Worm (Caenorhabditis elegans) whole organism, mixed stage, embryonic: ENCODE data around the gene F15G9.1.
A peak's percentile ranks its signal among the peaks of the same experiment; 100 is the strongest.

Experiments used
- M03D4.4 ChIP-seq: sonication (generic microtip); optimal IDR thresholded peaks from 2 replicates; lab custom pipeline; 2017; ENCODE audit warnings: mild to moderate bottlenecking, missing genetic modification characterization, missing compliant biosample characterization
- blmp-1 ChIP-seq: fragments of 150-350 bp; optimal IDR thresholded peaks from 2 replicates; lab custom pipeline; 2014; ENCODE audit warnings: missing biosample characterization, missing genetic modification characterization
- ceh-39 ChIP-seq: fragments of 150-350 bp; optimal IDR thresholded peaks from 2 replicates; lab custom pipeline; 2014; ENCODE audit warnings: missing biosample characterization, missing genetic modification characterization
- ceh-43 ChIP-seq: fragments of 200-800 bp; sonication (Bioruptor generic); optimal IDR thresholded peaks from 2 replicates; lab custom pipeline; 2018; ENCODE audit warnings: mild to moderate bottlenecking, missing genetic modification characterization, moderate library complexity, missing compliant biosample characterization
- ceh-83 ChIP-seq: fragments of 200-800 bp; sonication (Bioruptor generic); optimal IDR thresholded peaks from 2 replicates; lab custom pipeline; 2018; ENCODE audit warnings: mild to moderate bottlenecking, missing genetic modification characterization, missing compliant biosample characterization
- ces-1 ChIP-seq: fragments of 150-350 bp; optimal IDR thresholded peaks from 2 replicates; lab custom pipeline; 2014; ENCODE audit warnings: missing biosample characterization, missing genetic modification reagents, missing genetic modification characterization
- cnd-1 ChIP-seq: fragments of 200-800 bp; sonication (Bioruptor generic); optimal IDR thresholded peaks from 2 replicates; lab custom pipeline; 2018; ENCODE audit warnings: mild to moderate bottlenecking, missing genetic modification characterization, missing compliant biosample characterization
- drap-1 ChIP-seq: fragments of 200-800 bp; sonication (Bioruptor generic); optimal IDR thresholded peaks from 3 replicates; lab custom pipeline; 2018; ENCODE audit warnings: mild to moderate bottlenecking, missing genetic modification characterization, missing compliant biosample characterization
- elt-3 ChIP-seq: fragments of 150-350 bp; optimal IDR thresholded peaks from 2 replicates; lab custom pipeline; 2014; ENCODE audit warnings: missing biosample characterization, missing genetic modification characterization
- flh-1 ChIP-seq: fragments of 200-800 bp; sonication (Bioruptor generic); optimal IDR thresholded peaks from 2 replicates; lab custom pipeline; 2018; ENCODE audit warnings: mild to moderate bottlenecking, missing genetic modification characterization, moderate library complexity, missing compliant biosample characterization
- ham-2 ChIP-seq: fragments of 200-800 bp; sonication (Bioruptor generic); optimal IDR thresholded peaks from 2 replicates; lab custom pipeline; 2018; ENCODE audit warnings: mild to moderate bottlenecking, missing genetic modification characterization, missing compliant biosample characterization
- hlh-1 ChIP-seq: fragments of 150-350 bp; optimal IDR thresholded peaks from 2 replicates; lab custom pipeline; 2014; ENCODE audit warnings: missing biosample characterization, missing genetic modification reagents, missing genetic modification characterization
- lin-13 ChIP-seq: fragments of 150-350 bp; optimal IDR thresholded peaks from 2 replicates; lab custom pipeline; 2014; ENCODE audit warnings: missing biosample characterization, missing genetic modification characterization
- lin-32 ChIP-seq: fragments of 200-800 bp; sonication (Bioruptor generic); optimal IDR thresholded peaks from 2 replicates; lab custom pipeline; 2018; ENCODE audit warnings: mild to moderate bottlenecking, missing genetic modification characterization, missing compliant biosample characterization
- lsy-2 ChIP-seq: fragments of 150-350 bp; optimal IDR thresholded peaks from 2 replicates; lab custom pipeline; 2014; ENCODE audit warnings: missing biosample characterization, missing genetic modification characterization
- mab-5 ChIP-seq: fragments of 150-350 bp; optimal IDR thresholded peaks from 2 replicates; lab custom pipeline; 2014; ENCODE audit warnings: missing biosample characterization, missing genetic modification characterization
- mep-1 ChIP-seq: fragments of 150-350 bp; optimal IDR thresholded peaks from 2 replicates; lab custom pipeline; 2017; ENCODE audit warnings: missing biosample characterization, missing genetic modification reagents, missing genetic modification characterization, inconsistent platforms
- mls-2 ChIP-seq: sonication (generic microtip); optimal IDR thresholded peaks from 2 replicates; lab custom pipeline; 2016; ENCODE audit warnings: mild to moderate bottlenecking, missing genetic modification characterization, moderate library complexity, missing compliant biosample characterization
- nhr-12 ChIP-seq: fragments of 150-350 bp; optimal IDR thresholded peaks from 2 replicates; lab custom pipeline; 2014; ENCODE audit warnings: missing biosample characterization, missing genetic modification characterization
- nhr-2 ChIP-seq: fragments of 150-350 bp; optimal IDR thresholded peaks from 2 replicates; lab custom pipeline; 2014; ENCODE audit warnings: missing biosample characterization, missing genetic modification characterization
- nhr-237 ChIP-seq: fragments of 150-350 bp; optimal IDR thresholded peaks from 2 replicates; lab custom pipeline; 2014; ENCODE audit warnings: missing biosample characterization, missing genetic modification characterization
- nhr-28 ChIP-seq: fragments of 150-350 bp; optimal IDR thresholded peaks from 2 replicates; lab custom pipeline; 2014; ENCODE audit warnings: missing biosample characterization, missing genetic modification characterization
- nhr-76 ChIP-seq: sonication (generic microtip); optimal IDR thresholded peaks from 2 replicates; lab custom pipeline; 2017; ENCODE audit warnings: missing biosample characterization, missing genetic modification characterization
- pha-4 ChIP-seq: fragments of 150-350 bp; optimal IDR thresholded peaks from 2 replicates; lab custom pipeline; 2018; ENCODE audit warnings: missing biosample characterization, missing genetic modification reagents, missing genetic modification characterization
- sem-2 ChIP-seq: fragments of 200-800 bp; sonication (Bioruptor generic); optimal IDR thresholded peaks from 2 replicates; lab custom pipeline; 2018; ENCODE audit warnings: mild to moderate bottlenecking, missing genetic modification characterization, missing compliant biosample characterization
- snpc-4 ChIP-seq: fragments of 150-350 bp; optimal IDR thresholded peaks from 2 replicates; lab custom pipeline; 2014; ENCODE audit warnings: missing biosample characterization, missing genetic modification characterization
- tbx-8 ChIP-seq: fragments of 200-800 bp; sonication (Bioruptor generic); optimal IDR thresholded peaks from 2 replicates; lab custom pipeline; 2018; ENCODE audit warnings: mild to moderate bottlenecking, missing genetic modification characterization, moderate library complexity, missing compliant biosample characterization
- unc-120 ChIP-seq: sonication (generic microtip); optimal IDR thresholded peaks from 2 replicates; lab custom pipeline; 2017; ENCODE audit warnings: missing genetic modification characterization, missing compliant biosample characterization; ENCODE audit not compliant: poor library complexity, severe bottlenecking
- unc-39 ChIP-seq: fragments of 150-350 bp; optimal IDR thresholded peaks from 2 replicates; lab custom pipeline; 2014; ENCODE audit warnings: missing biosample characterization, missing genetic modification characterization
- zip-8 ChIP-seq: fragments of 150-350 bp; optimal IDR thresholded peaks from 2 replicates; lab custom pipeline; 2014; ENCODE audit warnings: missing biosample characterization, missing genetic modification characterization
- ztf-11 ChIP-seq: fragments of 150-350 bp; optimal IDR thresholded peaks from 2 replicates; lab custom pipeline; 2014; ENCODE audit warnings: missing biosample characterization, missing genetic modification characterization

Gene F15G9.1

DNA sequence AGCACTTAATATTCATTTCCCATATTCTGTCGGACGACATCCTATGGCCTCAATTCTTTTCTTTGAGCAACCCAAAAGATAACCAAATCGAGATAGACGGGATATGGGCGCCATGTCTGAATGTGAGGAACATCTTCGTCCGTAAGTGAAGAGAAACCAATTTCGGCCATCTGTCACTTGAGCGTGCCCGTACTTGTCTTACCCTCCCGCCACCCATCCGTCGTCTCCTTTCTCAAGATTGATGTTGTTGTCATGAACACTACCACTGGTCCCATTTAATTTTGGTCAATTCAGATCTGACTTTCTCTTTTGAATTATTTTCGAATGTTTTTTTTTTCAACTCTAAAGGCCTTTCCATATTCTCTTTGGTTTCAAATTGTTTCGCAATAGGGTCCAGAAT, 3.4 kb upstream of the F15G9.1 start:
- no peak for TF ChIP-seq flh-1
- no peak for TF ChIP-seq nhr-237 (tag; lab: Kevin White, UChicago)
- TF ChIP-seq pha-4 (tag; lab: Kevin White, UChicago) = no peak
- TF ChIP-seq blmp-1 (tag; lab: Kevin White, UChicago) = no peak
- no peak for TF ChIP-seq nhr-12
- TF ChIP-seq ceh-39 = no peak
- no peak for TF ChIP-seq sem-2
- no peak for TF ChIP-seq M03D4.4 (tag; lab: Kevin White, UChicago)
- TF ChIP-seq ztf-11 (tag; lab: Kevin White, UChicago) = no peak
- no peak for TF ChIP-seq mep-1
- TF ChIP-seq unc-120 = no peak
- no peak for TF ChIP-seq lin-13 (tag; lab: Kevin White, UChicago)
- TF ChIP-seq ham-2 = no peak
- no peak for TF ChIP-seq zip-8 (tag; lab: Kevin White, UChicago)
- peak; percentile 22 for TF ChIP-seq ces-1 (GFP tag; lab: Kevin White, UChicago)
- TF ChIP-seq ceh-83 (GFP tag; lab: Kevin White, UChicago) = no peak
- peak; percentile 62 for TF ChIP-seq lin-32
- peak; percentile 73 for TF ChIP-seq cnd-1 (tag; lab: Kevin White, UChicago)
- no peak for TF ChIP-seq lsy-2
- no peak for TF ChIP-seq hlh-1 (tag; lab: Kevin White, UChicago)
- no peak for TF ChIP-seq snpc-4 (tag; lab: Kevin White, UChicago)
- TF ChIP-seq elt-3 (tag; lab: Kevin White, UChicago) = no peak
- TF ChIP-seq, all 35 proteins: peak for 3

DNA sequence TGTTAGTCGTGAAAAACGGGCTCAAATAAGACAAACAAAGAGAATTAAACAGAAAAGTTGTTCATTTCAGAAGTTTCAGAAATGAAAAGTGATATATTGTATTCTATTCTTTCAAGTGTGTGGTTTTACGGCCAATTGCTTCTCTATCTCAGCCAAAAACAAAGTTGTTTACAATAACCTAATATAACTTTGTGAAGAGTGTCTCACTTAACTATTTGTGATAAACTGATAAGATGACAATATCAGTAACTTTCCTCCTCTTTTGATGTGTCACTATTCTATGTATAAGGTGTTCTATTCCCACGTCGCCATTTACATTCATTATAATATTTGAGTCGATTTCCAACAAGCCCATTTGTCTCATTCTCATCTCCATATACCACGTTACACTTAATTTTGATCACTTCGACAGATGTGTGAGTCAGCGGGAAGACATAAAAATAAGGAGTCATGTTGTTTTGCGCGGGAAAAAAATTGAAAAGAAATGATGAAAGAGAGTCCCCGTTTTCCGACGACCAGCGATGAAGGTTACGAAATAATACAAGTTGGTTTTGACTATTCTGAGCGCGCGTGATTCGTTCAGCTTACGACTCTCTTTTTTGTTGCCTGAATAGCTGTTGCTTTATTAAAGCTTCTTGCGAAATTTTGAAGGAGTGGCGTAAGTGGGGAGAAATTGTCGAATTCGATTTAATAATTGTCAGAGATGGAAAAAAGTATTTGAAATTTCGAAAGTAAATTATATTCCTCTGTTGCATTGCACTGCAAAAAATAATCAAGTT, 738 bp upstream of the F15G9.1 start:
- TF ChIP-seq ces-1 (GFP tag; lab: Kevin White, UChicago) (peak; percentile 60), tbx-8 (GFP tag; lab: Kevin White, UChicago) (no peak), nhr-2 (tag; lab: Kevin White, UChicago) (no peak), cnd-1 (tag; lab: Kevin White, UChicago) (no peak)

DNA sequence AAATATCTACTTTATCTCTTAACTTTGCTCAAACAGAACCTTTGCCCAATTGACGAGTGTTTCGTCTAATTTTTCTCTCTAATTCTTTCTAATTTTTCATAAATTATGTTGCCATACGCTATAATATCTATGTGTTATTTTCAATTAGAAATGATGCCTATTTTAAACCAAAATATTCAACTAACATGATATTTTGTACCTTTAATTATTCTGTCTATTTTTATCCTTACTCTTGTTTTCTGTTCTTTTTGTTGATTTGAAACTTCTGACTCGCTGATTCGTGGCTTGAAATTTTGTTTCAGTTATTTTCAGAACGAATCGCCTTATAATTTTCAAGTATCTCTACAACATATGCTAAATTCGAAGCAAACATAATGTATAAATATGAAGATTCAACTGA, 3.3 kb downstream of the F15G9.1 start, which contains the start of gene F15G9.6:
Gene F15G9.6, plus strand, starts transcription at position 301 of the 400 bp plus-strand sequence.
- no peak for TF ChIP-seq nhr-76 (tag; lab: Kevin White, UChicago)
- TF ChIP-seq flh-1 = no peak
- TF ChIP-seq blmp-1 (tag; lab: Kevin White, UChicago) = no peak
- TF ChIP-seq sem-2 = no peak
- TF ChIP-seq ceh-39 = no peak
- TF ChIP-seq snpc-4 (tag; lab: Kevin White, UChicago) = no peak
- no peak for TF ChIP-seq unc-120
- TF ChIP-seq pha-4 (tag; lab: Kevin White, UChicago) = no peak
- no peak for TF ChIP-seq tbx-8 (GFP tag; lab: Kevin White, UChicago)
- no peak for TF ChIP-seq mls-2 (tag; lab: Kevin White, UChicago)
- no peak for TF ChIP-seq ceh-43 (GFP tag; lab: Kevin White, UChicago)
- TF ChIP-seq mep-1 = no peak

DNA sequence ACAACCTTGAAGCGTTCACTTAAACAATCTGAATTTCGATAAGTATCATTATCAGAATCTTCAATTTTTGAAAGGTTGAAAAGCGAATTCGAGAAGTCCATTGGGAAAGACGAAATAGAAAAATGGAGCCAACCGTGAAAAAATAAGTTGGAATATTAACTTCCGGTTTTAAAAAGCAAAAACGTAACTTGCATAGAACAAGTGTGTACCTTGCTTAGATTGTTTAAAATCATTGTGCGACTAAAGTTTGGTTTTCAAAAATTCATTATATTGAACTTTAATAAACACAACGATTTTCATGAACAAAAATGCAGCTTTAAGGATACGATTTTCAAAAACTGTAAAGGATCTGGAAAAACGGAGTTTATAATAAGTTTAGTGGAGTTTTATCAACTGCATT, 7.4 kb downstream of the F15G9.1 start, which contains the start of gene F15G9.2:
Gene F15G9.2, minus strand, starts transcription at position 101 of the 400 bp plus-strand sequence.
- TF ChIP-seq unc-120 (no peak), tbx-8 (GFP tag; lab: Kevin White, UChicago) (no peak), ham-2 (no peak), snpc-4 (tag; lab: Kevin White, UChicago) (no peak), lin-32 (no peak), unc-39 (tag; lab: Kevin White, UChicago) (no peak), nhr-76 (tag; lab: Kevin White, UChicago) (no peak), nhr-12 (no peak), lin-13 (tag; lab: Kevin White, UChicago) (no peak), ceh-83 (GFP tag; lab: Kevin White, UChicago) (no peak), mab-5 (tag; lab: Kevin White, UChicago) (no peak), ceh-39 (no peak), blmp-1 (tag; lab: Kevin White, UChicago) (no peak), ztf-11 (tag; lab: Kevin White, UChicago) (no peak), hlh-1 (tag; lab: Kevin White, UChicago) (no peak), lsy-2 (no peak), drap-1 (GFP tag; lab: Kevin White, UChicago) (no peak), nhr-28 (tag; lab: Kevin White, UChicago) (no peak)

DNA sequence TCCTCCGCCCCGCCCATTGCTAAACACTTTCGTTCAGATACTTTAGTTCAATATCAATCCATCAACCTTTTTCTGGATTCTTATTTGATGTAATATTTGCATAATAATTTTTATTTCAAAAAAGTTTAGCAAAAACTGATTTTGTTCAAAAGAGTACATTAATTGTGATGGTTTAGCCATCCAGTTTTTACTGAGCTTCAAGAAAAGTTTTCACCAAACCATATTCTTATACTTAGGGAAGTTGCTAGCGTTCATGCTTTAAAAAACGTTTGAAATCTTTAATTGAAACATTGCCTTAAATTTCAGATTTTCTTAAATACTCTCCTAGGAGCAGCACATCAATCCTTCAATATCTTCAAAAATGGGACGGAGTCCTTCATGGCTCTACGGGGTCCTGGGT, 11.1 kb downstream of the F15G9.1 start, which contains the start of gene him-4:
Gene him-4, plus strand, starts transcription at position 301 of the 400 bp plus-strand sequence.
- TF ChIP-seq mls-2 (tag; lab: Kevin White, UChicago) = no peak
- TF ChIP-seq blmp-1 (tag; lab: Kevin White, UChicago) = no peak
- TF ChIP-seq lin-32 = no peak
- TF ChIP-seq mep-1 = no peak
- no peak for TF ChIP-seq hlh-1 (tag; lab: Kevin White, UChicago)
- TF ChIP-seq, all 35 proteins: peak for 0
